Fruit fly (Drosophila melanogaster) whole organism, pupa: ENCODE data around the gene CG13857.

ENCODE experiments used
- CG10348 ChIP-seq: fragments of 200-800 bp; sonication (Bioruptor generic); IDR thresholded peaks from 2 replicates; pipeline ENCODE4 v1.3.6; 2022; ENCODE audit warnings: missing biosample characterization, missing genetic modification characterization
- CG12605 ChIP-seq: fragments of 200-800 bp; sonication (Bioruptor generic); IDR thresholded peaks from 2 replicates; pipeline ENCODE4 v1.3.6; 2022; ENCODE audit warnings: missing biosample characterization, missing genetic modification characterization
- CG15710 ChIP-seq: fragments of 200-800 bp; sonication (Bioruptor generic); optimal IDR thresholded peaks from 2 replicates; lab custom pipeline; 2018; ENCODE audit warnings: missing biosample characterization, mild to moderate bottlenecking, missing genetic modification characterization, moderate library complexity
- CG17806 ChIP-seq: fragments of 200-800 bp; sonication (Bioruptor generic); optimal IDR thresholded peaks from 2 replicates; lab custom pipeline; 2018; ENCODE audit warnings: missing biosample characterization, mild to moderate bottlenecking, missing genetic modification characterization, moderate library complexity
- CG32121 ChIP-seq: fragments of 200-800 bp; sonication (Bioruptor generic); IDR thresholded peaks from 2 replicates; pipeline ENCODE4 v1.3.6; 2022; ENCODE audit warnings: missing biosample characterization, missing genetic modification characterization
- CG4496 ChIP-seq: fragments of 200-800 bp; sonication (Bioruptor generic); IDR thresholded peaks from 3 replicates; pipeline ENCODE4 v1.3.6; 2022; ENCODE audit warnings: missing biosample characterization, missing genetic modification characterization
- CG8159 ChIP-seq: fragments of 200-800 bp; sonication (Bioruptor generic); optimal IDR thresholded peaks from 3 replicates; lab custom pipeline; 2018; ENCODE audit warnings: missing biosample characterization, mild to moderate bottlenecking, missing genetic modification characterization, moderate library complexity
- CG8301 ChIP-seq: fragments of 200-800 bp; sonication (Bioruptor generic); optimal IDR thresholded peaks from 2 replicates; lab custom pipeline; 2018; ENCODE audit warnings: missing biosample characterization, mild to moderate bottlenecking, missing genetic modification characterization
- EcR ChIP-seq: fragments of 200-800 bp; sonication (Bioruptor generic); optimal IDR thresholded peaks from 3 replicates; lab custom pipeline; 2019; ENCODE audit warnings: missing biosample characterization, missing genetic modification characterization, mild to moderate bottlenecking, moderate library complexity, missing genetic modification reagents
- Ets98B ChIP-seq: fragments of 200-800 bp; sonication (Bioruptor generic); IDR thresholded peaks from 2 replicates; pipeline ENCODE4 v1.3.6; 2022; ENCODE audit warnings: missing biosample characterization, missing genetic modification characterization
- Pif1A ChIP-seq: fragments of 200-800 bp; sonication (Bioruptor generic); optimal IDR thresholded peaks from 3 replicates; lab custom pipeline; 2016; ENCODE audit warnings: missing biosample characterization, missing genetic modification characterization
- Snoo ChIP-seq: fragments of 200-800 bp; sonication (Bioruptor generic); optimal IDR thresholded peaks from 3 replicates; lab custom pipeline; 2017; ENCODE audit warnings: missing biosample characterization, mild to moderate bottlenecking, missing genetic modification characterization, inconsistent platforms
- rn ChIP-seq: fragments of 200-800 bp; sonication (Bioruptor generic); IDR thresholded peaks from 2 replicates; pipeline ENCODE4 v1.3.6; 2022; ENCODE audit warnings: missing biosample characterization, missing genetic modification characterization

- TF ChIP-seq rn (peak; percentile 76), CG8159 (tag; lab: Kevin White, UChicago) (peak; percentile 83), CG4496 (GFP tag; lab: Robert Waterston, UW) (peak; percentile 95), Snoo (tag; lab: Kevin White, UChicago) (peak; percentile 20), CG17806 (tag; lab: Kevin White, UChicago) (peak; percentile 83), CG8301 (tag; lab: Kevin White, UChicago) (peak; percentile 78), CG32121 (GFP tag; lab: Robert Waterston, UW) (peak; percentile 90), CG12605 (GFP tag; lab: Robert Waterston, UW) (peak; percentile 87), Pif1A (GFP tag; lab: Kevin White, UChicago) (peak; percentile 76), Ets98B (GFP tag; lab: Robert Waterston, UW) (peak; percentile 94), EcR (GFP tag; lab: Kevin White, UChicago) (peak; percentile 48), CG10348 (peak; percentile 49; the same call in 1 of the 2 replicates), CG15710 (tag; lab: Kevin White, UChicago) (peak; percentile 75)
These were observed 35.1 kb downstream of the CG13857 start for dm6 chr3R:22358810-22359209.
